Worm (Caenorhabditis elegans): ENCODE measurements around the gene F20A1.6.

F20A1.6 gene

ce11 chrV:7046005-7046404 is 19.1 kb upstream of the F20A1.6 start, which contains the start of gene F20A1.2:
Gene F20A1.2 (plus strand): TSS chrV:7046305.
- TF ChIP-seq nfya-1 (tag; optimal IDR thresholded peaks at IDR 0.05; ENCODE audit: borderline replicate concordance, insufficient read depth) (no peak), nfyb-1 (GFP tag; IDR thresholded peaks at IDR 0.05) (no peak), F55B11.4 (tag; optimal IDR thresholded peaks at IDR 0.05; ENCODE audit: borderline replicate concordance, insufficient read depth) (no peak), Y53G8AR.9 (GFP tag; conservative IDR thresholded peaks at IDR 0.05) (no peak), ztf-28 (GFP tag; IDR thresholded peaks at IDR 0.05) (no peak), D2030.7 (GFP tag; IDR thresholded peaks at IDR 0.05) (no peak), F57A8.1 (GFP tag; optimal IDR thresholded peaks at IDR 0.05) (no peak), madf-8 (GFP tag; conservative IDR thresholded peaks at IDR 0.05) (no peak), ceh-27 (GFP tag; optimal IDR thresholded peaks at IDR 0.05) (no peak), lsl-1 (GFP tag; optimal IDR thresholded peaks at IDR 0.05) (no peak), fkh-3 (tag; optimal IDR thresholded peaks at IDR 0.05) (no peak), ztf-22 (GFP tag; optimal IDR thresholded peaks at IDR 0.05) (no peak), T26A5.8 (tag; optimal IDR thresholded peaks at IDR 0.05) (no peak), nhr-90 (tag; optimal IDR thresholded peaks at IDR 0.05) (no peak)

ce11 chrV:7036475-7036874 is 9.5 kb upstream of the F20A1.6 start, which contains the start of gene twk-11:
Gene twk-11 (minus strand): TSS chrV:7036575.
- no peak for TF ChIP-seq hrde-1 (tag; optimal IDR thresholded peaks at IDR 0.05; ENCODE audit: borderline replicate concordance)
- TF ChIP-seq tbp1 (GFP tag; optimal IDR thresholded peaks at IDR 0.05) = no peak
- no peak for TF ChIP-seq die-1 (tag; optimal IDR thresholded peaks at IDR 0.05)
- no peak for TF ChIP-seq B0035.1 (tag; optimal IDR thresholded peaks at IDR 0.05)
- no peak for TF ChIP-seq hsf-1 (GFP tag; IDR thresholded peaks at IDR 0.05)
- no peak for TF ChIP-seq snpc-3.4 (tag; optimal IDR thresholded peaks at IDR 0.05)
- no peak for TF ChIP-seq T07F8.4 (tag; optimal IDR thresholded peaks at IDR 0.05)
- no peak for TF ChIP-seq ZK185.1 (tag; optimal IDR thresholded peaks at IDR 0.05; ENCODE audit: poor library complexity, severe bottlenecking)
- TF ChIP-seq F10E7.11 (tag; optimal IDR thresholded peaks at IDR 0.05) = no peak

- TF ChIP-seq ceh-40 (GFP tag; IDR thresholded peaks at IDR 0.05) (no peak), hsf-1 (GFP tag; IDR thresholded peaks at IDR 0.05) (no peak), F57A8.1 (GFP tag; optimal IDR thresholded peaks at IDR 0.05) (no peak), F49E8.2 (tag; optimal IDR thresholded peaks at IDR 0.05; ENCODE audit: insufficient read depth) (no peak), snpc-3.4 (tag; optimal IDR thresholded peaks at IDR 0.05) (no peak), mes-4 (tag; optimal IDR thresholded peaks at IDR 0.05) (no peak), Y79H2A.3 (GFP tag; conservative IDR thresholded peaks at IDR 0.05) (no peak), bed-2 (GFP tag; IDR thresholded peaks at IDR 0.05) (no peak), unc-62 (GFP tag; optimal IDR thresholded peaks at IDR 0.05) (no peak), cebp-1 (GFP tag; IDR thresholded peaks at IDR 0.05) (no peak), cebp-1 (tag; optimal IDR thresholded peaks at IDR 0.05) (no peak), nhr-179 (tag; optimal IDR thresholded peaks at IDR 0.05) (no peak), dox-1 (GFP tag; IDR thresholded peaks at IDR 0.05) (no peak), madf-3 (GFP tag; IDR thresholded peaks at IDR 0.05) (no peak), lin-54 (GFP tag; optimal IDR thresholded peaks at IDR 0.05) (no peak), T07F8.4 (tag; optimal IDR thresholded peaks at IDR 0.05) (no peak)
Observed at ce11 chrV:7022981-7023380, 4.0 kb downstream of the F20A1.6 start.

- TF ChIP-seq lin-35 (GFP tag; optimal IDR thresholded peaks at IDR 0.05) = no peak
- no peak for TF ChIP-seq nfya-2 (GFP tag; IDR thresholded peaks at IDR 0.05)
- TF ChIP-seq lsl-1 (GFP tag; optimal IDR thresholded peaks at IDR 0.05) = no peak
- no peak for TF ChIP-seq zfh-2 (GFP tag; conservative IDR thresholded peaks at IDR 0.05)
- no peak for TF ChIP-seq attf-5 (GFP tag; optimal IDR thresholded peaks at IDR 0.05)
- no peak for TF ChIP-seq sdz-38 (tag; optimal IDR thresholded peaks at IDR 0.05)
- no peak for TF ChIP-seq F52B5.7 (tag; optimal IDR thresholded peaks at IDR 0.05)
- TF ChIP-seq rpc-1 (optimal IDR thresholded peaks at IDR 0.05) = no peak
- no peak for TF ChIP-seq rpc-1 (tag; optimal IDR thresholded peaks at IDR 0.05)
- no peak for TF ChIP-seq ceh-79 (tag; optimal IDR thresholded peaks at IDR 0.05)
- TF ChIP-seq ceh-58 (GFP tag; IDR thresholded peaks at IDR 0.05) = no peak
- TF ChIP-seq snpc-1.1 (tag; optimal IDR thresholded peaks at IDR 0.05; ENCODE audit: insufficient read depth) = no peak
- no peak for TF ChIP-seq tbp1 (GFP tag; optimal IDR thresholded peaks at IDR 0.05)
Observed at ce11 chrV:7021772-7022171, 5.2 kb downstream of the F20A1.6 start, which contains the start of gene F20A1.4. Gene F20A1.4 (minus strand): TSS chrV:7021872.

Data from whole organism, young adult.